Worm (Caenorhabditis elegans): ENCODE results near the gene B0024.13.

ce11 chrV:10317294-10317693, 3.2 kb upstream of the B0024.13 start, which contains the start of gene asps-1:
- TF ChIP-seq tra-4 (tag; optimal IDR thresholded peaks at IDR 0.05) (no peak), ama-1 (optimal IDR thresholded peaks at IDR 0.05) (no peak), pes-1 (GFP tag; IDR thresholded peaks at IDR 0.05) (no peak), sea-1 (GFP tag; conservative IDR thresholded peaks at IDR 0.05) (no peak), B0310.2 (tag; optimal IDR thresholded peaks at IDR 0.05) (no peak), ceh-13 (GFP tag; optimal IDR thresholded peaks at IDR 0.05) (no peak)

Data from whole organism, early embryonic.